Fruit fly (Drosophila melanogaster): ENCODE data around the gene CG2211.

The CG2211 gene

DNA sequence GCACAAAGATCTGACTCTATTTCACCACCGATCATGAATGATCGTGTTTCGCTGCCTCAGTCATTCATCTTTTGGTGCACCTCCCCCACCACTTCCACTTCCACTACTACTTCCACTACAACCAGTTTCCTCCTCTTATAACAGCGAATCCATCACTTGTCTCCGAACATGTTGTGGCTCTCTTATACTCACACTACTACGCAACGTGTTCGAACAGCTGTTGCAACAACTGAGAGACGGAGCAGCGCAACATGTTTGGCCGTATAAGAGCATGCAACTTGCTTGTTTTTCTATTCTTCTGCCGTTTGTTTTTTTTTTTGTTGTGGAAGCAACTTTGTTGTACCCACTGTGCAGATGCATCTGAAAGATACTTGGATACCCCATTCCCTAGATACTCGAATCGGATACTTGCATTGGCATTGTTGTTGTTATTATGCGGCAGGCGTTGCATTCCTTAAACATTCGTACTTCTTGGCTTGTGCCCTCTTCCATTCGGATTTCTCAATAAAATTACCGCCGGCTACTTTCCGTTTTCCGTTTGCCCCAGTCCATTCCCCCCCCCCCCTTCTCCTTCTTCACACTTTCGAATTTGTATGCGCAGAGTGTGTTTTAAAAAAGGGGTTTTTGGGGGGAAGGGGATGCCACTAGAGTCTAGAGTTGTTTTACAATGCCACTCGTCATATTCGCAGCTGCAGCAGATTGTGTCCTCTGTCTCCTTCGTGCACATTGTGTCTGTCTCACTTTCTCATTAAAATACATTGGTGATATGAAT, 31.9 kb upstream of the CG2211 start:
- TF ChIP-seq ttk (optimal IDR thresholded peaks at IDR 0.05) (no peak), psq (optimal IDR thresholded peaks at IDR 0.05) (no peak), h (optimal IDR thresholded peaks at IDR 0.05) (no peak), Myc (optimal IDR thresholded peaks at IDR 0.05) (no peak), Sin3A (optimal IDR thresholded peaks at IDR 0.05) (no peak), insv (optimal IDR thresholded peaks at IDR 0.05) (no peak)

DNA sequence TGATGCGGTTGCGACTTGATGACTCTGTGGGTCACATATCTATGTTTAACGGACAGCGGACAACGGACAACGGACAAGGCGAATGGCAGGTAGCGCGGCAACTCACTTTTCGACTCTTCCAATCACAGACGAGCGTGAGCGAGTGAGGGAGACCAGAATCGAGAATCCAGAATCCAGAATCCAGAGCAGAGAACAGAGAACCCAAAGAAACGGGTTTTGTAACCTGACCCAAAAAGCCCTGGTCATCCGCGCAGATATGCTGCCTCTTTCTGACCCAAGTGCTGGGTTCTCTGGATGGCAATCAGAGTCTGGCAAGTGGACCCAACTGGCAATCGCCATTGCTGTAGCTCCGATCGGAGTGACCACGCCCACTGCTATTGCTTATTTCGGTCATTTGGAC, 29.2 kb upstream of the CG2211 start:
- no peak for TF ChIP-seq insv (optimal IDR thresholded peaks at IDR 0.05)

DNA sequence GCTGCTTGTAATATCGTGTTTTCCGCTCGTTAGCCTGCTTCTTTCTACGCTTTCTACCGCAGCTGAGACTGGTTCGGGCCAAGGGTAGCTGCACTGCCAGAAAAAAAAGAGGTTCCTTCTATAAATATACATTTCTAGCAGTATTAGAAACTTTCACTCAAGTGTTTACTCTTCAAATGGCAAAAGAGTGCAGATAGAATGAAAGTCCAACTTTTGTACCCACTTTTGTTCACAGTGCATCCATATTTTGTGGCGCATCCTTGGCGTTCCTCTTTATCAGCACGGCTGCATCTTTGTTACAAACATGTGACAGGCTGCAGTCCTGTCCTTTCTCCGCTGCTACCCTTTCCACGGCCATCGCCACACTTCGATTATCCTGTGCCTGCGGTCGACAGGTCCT, 23.2 kb upstream of the CG2211 start:
- no peak for TF ChIP-seq Myc (optimal IDR thresholded peaks at IDR 0.05)
- TF ChIP-seq h (optimal IDR thresholded peaks at IDR 0.05): no peak
- no peak for TF ChIP-seq Sin3A (optimal IDR thresholded peaks at IDR 0.05)
- TF ChIP-seq ttk (optimal IDR thresholded peaks at IDR 0.05): no peak
- TF ChIP-seq psq (optimal IDR thresholded peaks at IDR 0.05): no peak
- TF ChIP-seq insv (optimal IDR thresholded peaks at IDR 0.05): no peak

DNA sequence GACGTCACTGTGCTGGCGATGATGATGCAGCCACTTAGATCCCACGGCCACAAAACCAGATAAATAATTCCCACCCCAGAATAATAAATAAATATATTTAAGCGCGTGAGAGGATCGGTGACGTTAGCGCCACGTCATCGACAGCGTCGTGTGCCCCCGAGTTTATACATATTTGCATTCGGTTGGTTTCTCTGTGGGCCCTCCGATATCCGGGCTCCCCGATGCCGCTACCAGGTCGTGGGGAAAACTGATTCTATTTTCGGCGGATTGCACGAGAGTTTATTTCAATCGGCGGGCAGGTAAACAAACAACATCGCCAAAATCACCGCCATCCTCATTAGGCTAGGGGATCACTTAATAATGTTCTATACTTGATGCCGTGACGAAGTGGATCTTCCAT, 19.1 kb upstream of the CG2211 start:
- TF ChIP-seq Sin3A (optimal IDR thresholded peaks at IDR 0.05) (no peak), Myc (optimal IDR thresholded peaks at IDR 0.05) (no peak), insv (optimal IDR thresholded peaks at IDR 0.05) (no peak), psq (optimal IDR thresholded peaks at IDR 0.05) (no peak), ttk (optimal IDR thresholded peaks at IDR 0.05) (no peak), h (optimal IDR thresholded peaks at IDR 0.05) (no peak)

DNA sequence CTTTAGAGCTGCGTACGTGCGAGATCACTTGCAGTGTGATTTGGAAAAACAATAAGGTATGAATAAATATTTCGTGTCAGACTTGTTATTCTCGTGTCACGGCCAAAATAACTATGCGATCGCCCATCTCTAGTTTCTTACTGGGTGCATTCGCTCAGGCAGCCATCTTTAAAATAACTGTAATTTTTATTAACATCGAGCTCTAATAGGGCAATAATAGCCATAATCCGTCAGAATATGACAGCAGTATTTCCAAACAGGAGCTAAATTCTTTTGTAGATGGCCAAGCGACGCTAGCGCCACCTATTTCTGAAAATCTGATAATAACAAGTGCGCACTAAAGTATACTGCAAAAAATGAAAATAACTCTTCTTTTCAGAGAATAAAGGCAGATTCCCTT, 16.9 kb upstream of the CG2211 start:
- no peak for TF ChIP-seq h (optimal IDR thresholded peaks at IDR 0.05)
- TF ChIP-seq Myc (optimal IDR thresholded peaks at IDR 0.05): no peak
- TF ChIP-seq insv (optimal IDR thresholded peaks at IDR 0.05): no peak

DNA sequence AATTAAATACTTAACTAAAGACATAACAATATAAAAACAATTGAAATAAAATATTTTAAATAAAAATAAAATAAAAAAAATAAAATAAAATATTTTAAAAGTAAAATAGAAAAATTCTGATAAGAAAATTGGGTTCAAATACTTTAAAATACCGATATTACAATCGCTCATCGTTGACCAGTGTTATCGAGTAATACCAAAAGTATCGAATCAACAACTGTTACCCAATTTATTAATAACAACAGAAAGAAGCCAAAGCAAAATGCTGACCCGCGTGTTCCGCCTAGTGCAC, 15.7 kb upstream of the CG2211 start, which contains the start of gene CG9166:
CG9166 (plus strand) TSS at position 193 of the 292 bp plus-strand sequence.
- TF ChIP-seq insv (optimal IDR thresholded peaks at IDR 0.05) (no peak), psq (optimal IDR thresholded peaks at IDR 0.05) (peak; percentile 31), Sin3A (optimal IDR thresholded peaks at IDR 0.05) (no peak)

DNA sequence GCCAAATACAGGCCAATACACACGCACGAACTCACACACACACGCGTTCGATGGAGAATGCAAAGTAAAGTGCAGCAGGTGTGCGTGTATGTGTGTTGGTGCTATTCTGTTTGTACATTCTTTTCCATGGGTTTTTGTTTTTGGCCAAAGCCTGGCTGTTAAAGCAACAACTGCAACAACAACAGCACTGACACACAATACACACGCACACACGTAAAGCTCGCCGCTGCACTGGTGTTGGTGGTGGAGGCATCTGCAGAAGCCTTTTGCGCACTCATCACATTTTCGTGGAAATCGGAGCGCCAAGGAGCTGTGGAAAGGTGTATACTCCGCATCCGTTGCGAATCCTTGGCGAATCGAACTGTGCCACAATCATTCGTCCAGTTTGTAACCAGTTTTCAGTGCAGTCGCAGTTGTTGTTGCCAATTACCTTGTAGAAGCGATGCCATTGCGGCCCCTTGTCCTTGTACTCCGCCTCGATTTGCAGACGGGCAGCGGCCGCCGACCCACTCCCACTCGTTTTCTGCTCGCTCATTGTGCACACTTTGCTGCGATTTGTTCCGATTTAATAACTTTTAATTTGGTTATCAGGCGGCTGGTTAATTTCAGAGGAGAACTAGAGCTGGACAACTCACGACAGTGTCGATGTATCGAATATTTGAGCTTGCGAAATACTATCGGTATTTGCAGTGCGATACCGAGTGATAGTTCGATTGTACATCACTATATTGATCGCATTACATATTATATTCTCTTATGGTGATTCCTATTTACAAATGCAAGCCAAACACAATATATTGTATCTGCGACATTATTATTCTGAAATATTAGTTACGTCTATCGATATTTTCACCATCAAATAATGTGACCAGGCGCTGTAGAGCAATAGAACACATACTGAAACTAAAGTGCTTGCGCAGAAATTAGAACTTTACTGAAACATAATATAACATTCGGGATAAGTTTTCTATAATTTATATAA, 15.1 kb upstream of the CG2211 start:
- peak; percentile 85 for TF ChIP-seq psq (optimal IDR thresholded peaks at IDR 0.05)
- TF ChIP-seq ttk (optimal IDR thresholded peaks at IDR 0.05): no peak

DNA sequence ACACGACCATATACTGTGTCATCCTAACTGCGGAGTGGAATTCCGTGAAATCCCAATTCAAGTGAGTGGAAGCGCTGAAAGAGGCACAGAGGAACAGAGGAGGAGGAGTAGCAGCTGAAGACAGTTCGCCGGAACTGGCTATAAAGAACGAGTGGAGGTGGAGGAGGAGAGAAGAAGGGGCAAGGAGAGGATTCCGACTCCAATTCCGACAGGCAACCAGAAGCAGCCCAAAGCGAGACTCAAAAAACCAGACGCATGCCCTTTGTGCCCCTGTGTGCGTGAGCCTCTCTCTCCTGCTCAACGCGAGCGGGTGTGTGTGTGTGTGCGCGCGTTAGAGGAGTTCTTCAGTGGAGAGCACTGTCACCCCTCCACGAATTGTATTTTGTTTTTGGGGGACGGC, 14.2 kb upstream of the CG2211 start:
- TF ChIP-seq insv (optimal IDR thresholded peaks at IDR 0.05) (no peak), ttk (optimal IDR thresholded peaks at IDR 0.05) (no peak), h (optimal IDR thresholded peaks at IDR 0.05) (no peak), psq (optimal IDR thresholded peaks at IDR 0.05) (no peak)

DNA sequence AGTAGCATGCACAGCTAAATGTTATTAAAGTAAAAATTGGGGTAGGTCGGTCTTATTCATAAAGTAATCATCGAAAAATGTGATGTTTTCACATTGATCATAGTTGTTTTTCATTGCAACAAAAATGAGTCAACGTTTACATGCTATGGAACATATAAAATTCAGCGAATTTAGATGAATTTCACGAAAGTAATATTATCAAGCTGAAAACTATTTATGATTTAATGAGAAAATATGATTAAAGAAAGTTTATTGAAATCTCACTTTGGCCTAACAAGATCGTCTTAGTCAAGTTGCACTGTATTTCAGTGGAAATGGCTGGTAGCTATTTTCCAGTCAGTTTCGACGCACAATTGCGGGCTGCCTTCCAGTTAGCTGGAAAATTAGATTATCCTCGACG, 13.8 kb upstream of the CG2211 start:
- TF ChIP-seq Myc (optimal IDR thresholded peaks at IDR 0.05) (no peak), ttk (optimal IDR thresholded peaks at IDR 0.05) (no peak), Sin3A (optimal IDR thresholded peaks at IDR 0.05) (no peak), insv (optimal IDR thresholded peaks at IDR 0.05) (no peak), h (optimal IDR thresholded peaks at IDR 0.05) (no peak), psq (optimal IDR thresholded peaks at IDR 0.05) (no peak)

DNA sequence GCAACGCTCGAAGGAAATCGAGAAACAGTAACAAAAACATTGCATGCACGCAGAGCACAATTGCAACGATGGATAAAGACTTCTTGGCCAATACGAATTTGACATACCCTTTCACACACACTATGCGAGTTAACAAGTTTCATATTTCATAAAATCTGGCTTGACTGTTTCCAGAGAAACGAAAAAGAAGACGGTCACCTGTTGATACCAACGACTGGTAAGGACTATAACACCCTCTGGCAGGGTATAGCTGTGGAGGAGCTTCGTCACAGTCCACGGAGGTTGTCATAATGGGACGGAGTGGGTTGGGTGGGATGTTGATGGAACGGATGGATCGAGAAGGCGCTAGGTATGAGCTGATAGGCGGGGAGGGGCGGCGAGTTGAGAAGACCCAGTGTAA, 13.1 kb upstream of the CG2211 start:
- no peak for TF ChIP-seq h (optimal IDR thresholded peaks at IDR 0.05)
- no peak for TF ChIP-seq ttk (optimal IDR thresholded peaks at IDR 0.05)
- no peak for TF ChIP-seq Sin3A (optimal IDR thresholded peaks at IDR 0.05)
- TF ChIP-seq psq (optimal IDR thresholded peaks at IDR 0.05): no peak
- no peak for TF ChIP-seq Myc (optimal IDR thresholded peaks at IDR 0.05)

DNA sequence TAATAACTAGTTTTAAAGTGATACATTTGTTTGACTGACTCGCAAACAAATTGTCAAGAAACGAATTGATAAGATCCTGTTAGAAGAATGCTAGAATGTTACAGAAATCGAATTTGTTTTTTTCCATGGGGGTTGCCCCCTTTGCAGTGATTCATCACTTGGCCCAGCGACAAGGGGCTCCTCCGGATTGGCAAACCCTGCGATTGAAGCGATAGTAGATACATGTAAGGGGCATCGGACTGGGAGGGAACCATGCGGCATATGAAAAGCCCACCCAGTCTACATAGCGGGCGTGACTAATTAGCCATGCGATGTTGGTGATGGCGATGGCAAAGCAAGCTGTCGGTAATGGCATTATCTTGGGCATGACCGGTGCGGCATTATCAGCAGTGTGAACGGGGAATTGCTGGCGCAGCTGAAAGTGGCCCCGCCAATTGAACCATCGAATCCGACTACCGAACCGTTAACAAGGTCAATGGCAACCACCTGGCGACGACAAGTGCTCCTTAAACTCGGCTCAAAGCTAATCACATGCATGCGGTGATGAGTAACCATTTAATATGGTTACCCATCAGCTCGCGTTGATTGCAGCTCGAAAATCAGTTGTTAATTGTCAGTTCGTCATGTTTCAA, 11.9 kb upstream of the CG2211 start:
- TF ChIP-seq insv (optimal IDR thresholded peaks at IDR 0.05) (no peak), psq (optimal IDR thresholded peaks at IDR 0.05) (no peak), Myc (optimal IDR thresholded peaks at IDR 0.05) (no peak), ttk (optimal IDR thresholded peaks at IDR 0.05) (no peak), h (optimal IDR thresholded peaks at IDR 0.05) (no peak), Sin3A (optimal IDR thresholded peaks at IDR 0.05) (no peak)

DNA sequence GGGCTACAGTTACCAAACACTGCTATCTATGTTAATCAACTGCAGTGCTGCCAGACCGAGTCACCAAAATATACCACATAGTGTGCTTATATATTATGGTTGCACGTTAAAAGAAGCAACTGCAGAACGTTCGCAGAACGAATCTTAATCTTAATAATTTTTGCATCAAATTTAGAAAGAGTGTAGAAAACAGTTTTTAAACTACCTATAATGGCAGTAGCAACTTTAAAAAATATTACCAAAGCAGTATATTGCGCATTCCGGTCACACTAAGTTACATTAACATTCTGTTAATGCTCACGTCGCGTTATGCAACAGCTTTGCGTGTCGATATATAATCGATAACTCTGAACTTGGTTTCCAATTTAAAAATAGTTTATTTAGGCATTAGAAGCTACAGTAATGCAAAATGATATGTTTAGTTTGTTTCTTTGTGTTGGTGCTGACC, 7.0 kb upstream of the CG2211 start, which contains the start of gene indra:
indra (minus strand) TSS at position 271 of the 448 bp plus-strand sequence.
- no peak for TF ChIP-seq ttk (optimal IDR thresholded peaks at IDR 0.05)
- no peak for TF ChIP-seq Sin3A (optimal IDR thresholded peaks at IDR 0.05)
- TF ChIP-seq psq (optimal IDR thresholded peaks at IDR 0.05): no peak
- TF ChIP-seq Myc (optimal IDR thresholded peaks at IDR 0.05): no peak
- no peak for TF ChIP-seq h (optimal IDR thresholded peaks at IDR 0.05)
- no peak for TF ChIP-seq insv (optimal IDR thresholded peaks at IDR 0.05)
